Worm (Caenorhabditis elegans) whole organism, young adult: Measurements from ENCODE around the gene lips-11.

Experiments used
- B0035.1 ChIP-seq: sonication (generic microtip); optimal IDR thresholded peaks from 2 replicates; lab custom pipeline; 2016; ENCODE audit warnings: missing genetic modification characterization, mild to moderate bottlenecking, missing compliant biosample characterization, missing genotype, missing genetic modification reagents
- B0336.3 ChIP-seq: fragments of 200-800 bp; sonication (Bioruptor generic); IDR thresholded peaks from 2 replicates; pipeline ENCODE4 v1.3.6; 2022; ENCODE audit warnings: missing genetic modification characterization, missing compliant biosample characterization
- D2030.7 ChIP-seq: fragments of 200-800 bp; sonication (Bioruptor generic); IDR thresholded peaks from 2 replicates; pipeline ENCODE4 v1.3.6; 2022; ENCODE audit warnings: missing genetic modification reagents, missing genetic modification characterization, missing compliant biosample characterization
- F10E7.11 ChIP-seq: sonication (generic microtip); optimal IDR thresholded peaks from 2 replicates; lab custom pipeline; 2017; ENCODE audit warnings: mild to moderate bottlenecking, missing genetic modification characterization, moderate library complexity, missing compliant biosample characterization
- F22D6.2 ChIP-seq: sonication (generic microtip); optimal IDR thresholded peaks from 2 replicates; lab custom pipeline; 2016; ENCODE audit warnings: mild to moderate bottlenecking, missing genetic modification characterization, missing compliant biosample characterization
- F49E8.2 ChIP-seq: sonication (generic microtip); optimal IDR thresholded peaks from 3 replicates; lab custom pipeline; 2017; ENCODE audit warnings: missing genetic modification characterization, mild to moderate bottlenecking, missing compliant biosample characterization, antibody characterized with exemption, moderate library complexity; ENCODE audit not compliant: insufficient read depth
- F52B5.7 ChIP-seq: sonication (generic microtip); optimal IDR thresholded peaks from 2 replicates; lab custom pipeline; 2016; ENCODE audit warnings: mild to moderate bottlenecking, missing genetic modification characterization, missing compliant biosample characterization
- Y53F4B.3 ChIP-seq: fragments of 200-800 bp; sonication (Bioruptor generic); IDR thresholded peaks from 2 replicates; pipeline ENCODE4 v1.3.6; 2022; ENCODE audit warnings: missing genetic modification reagents, missing genetic modification characterization, missing compliant biosample characterization
- Y53G8AR.9 ChIP-seq: fragments of 200-800 bp; sonication (Bioruptor generic); conservative IDR thresholded peaks from 2 replicates; pipeline ENCODE4 v1.3.6; 2022; ENCODE audit warnings: missing genetic modification reagents, missing genetic modification characterization, missing compliant biosample characterization
- ZK185.1 ChIP-seq: sonication (generic microtip); optimal IDR thresholded peaks from 2 replicates; lab custom pipeline; 2016; ENCODE audit warnings: mild to moderate bottlenecking, missing genetic modification characterization, missing compliant biosample characterization; ENCODE audit not compliant: poor library complexity, severe bottlenecking
- ama-1 ChIP-seq, 3 experiments: fragments of 150-350 bp in 1 of 3; sonication (generic microtip) in 2 of 3; optimal IDR thresholded peaks; 2 replicates each; lab custom pipeline; 2014 to 2018; ENCODE audit warnings: missing biosample characterization in 2 of 3, missing genetic modification characterization in 2 of 3, missing genetic modification reagents in 2 of 3
- atf-7 ChIP-seq: sonication (generic microtip); optimal IDR thresholded peaks from 2 replicates; lab custom pipeline; 2017; ENCODE audit warnings: mild to moderate bottlenecking, missing genetic modification characterization, missing compliant biosample characterization
- attf-3 ChIP-seq: fragments of 200-800 bp; sonication (Bioruptor generic); conservative IDR thresholded peaks from 2 replicates; pipeline ENCODE4 v1.3.6; 2022; ENCODE audit warnings: missing genetic modification reagents, missing genetic modification characterization, missing compliant biosample characterization
- bed-1 ChIP-seq: fragments of 200-800 bp; sonication (Bioruptor generic); IDR thresholded peaks from 2 replicates; pipeline ENCODE4 v1.3.6; 2022; ENCODE audit warnings: missing genetic modification reagents, missing genetic modification characterization, missing compliant biosample characterization
- cebp-1 ChIP-seq, 2 experiments: fragments of 200-800 bp in 1 of 2; sonication (Bioruptor generic) in 1 of 2; sonication (generic microtip) in 1 of 2; IDR thresholded peaks in 1 of 2; optimal IDR thresholded peaks in 1 of 2; 2 replicates each; pipeline versions ENCODE4 v1.3.6 to Lab custom; 2017 to 2022; ENCODE audit warnings: missing compliant biosample characterization in 2 of 2, missing genetic modification characterization in 2 of 2, mild to moderate bottlenecking in 1 of 2, missing genetic modification reagents in 1 of 2, moderate library complexity in 1 of 2
- cebp-2 ChIP-seq: fragments of 200-800 bp; sonication (Bioruptor generic); IDR thresholded peaks from 2 replicates; pipeline ENCODE4 v1.3.6; 2022; ENCODE audit warnings: missing genetic modification characterization, missing compliant biosample characterization
- ceh-58 ChIP-seq: fragments of 200-800 bp; sonication (Bioruptor generic); IDR thresholded peaks from 2 replicates; pipeline ENCODE4 v1.3.6; 2022; ENCODE audit warnings: missing genetic modification characterization, missing compliant biosample characterization
- dpl-1 ChIP-seq: fragments of 150-350 bp; optimal IDR thresholded peaks from 2 replicates; lab custom pipeline; 2014; ENCODE audit warnings: missing biosample characterization, missing genetic modification reagents, missing genetic modification characterization
- egl-44 ChIP-seq: fragments of 200-800 bp; sonication (Bioruptor generic); IDR thresholded peaks from 2 replicates; pipeline ENCODE4 v1.3.6; 2022; ENCODE audit warnings: missing genetic modification reagents, missing genetic modification characterization, missing compliant biosample characterization
- ets-4 ChIP-seq: fragments of 200-800 bp; sonication (Bioruptor generic); optimal IDR thresholded peaks from 2 replicates; lab custom pipeline; 2018; ENCODE audit warnings: mild to moderate bottlenecking, missing genetic modification characterization, missing compliant biosample characterization
- hmg-1.2 ChIP-seq: fragments of 200-800 bp; sonication (Bioruptor generic); IDR thresholded peaks from 2 replicates; pipeline ENCODE4 v1.3.6; 2022; ENCODE audit warnings: missing genetic modification reagents, missing genetic modification characterization, missing compliant biosample characterization
- let-526 ChIP-seq: fragments of 200-800 bp; sonication (Bioruptor generic); IDR thresholded peaks from 2 replicates; pipeline ENCODE4 v1.3.6; 2022; ENCODE audit warnings: missing genetic modification reagents, missing genetic modification characterization, missing compliant biosample characterization
- mcd-1 ChIP-seq: fragments of 200-800 bp; sonication (Bioruptor generic); IDR thresholded peaks from 2 replicates; pipeline ENCODE4 v1.3.6; 2022; ENCODE audit warnings: missing genetic modification reagents, missing genetic modification characterization, missing compliant biosample characterization
- nfya-1 ChIP-seq: sonication (generic microtip); optimal IDR thresholded peaks from 2 replicates; lab custom pipeline; 2017; ENCODE audit warnings: antibody characterized with exemption, missing compliant biosample characterization, missing genetic modification characterization, borderline replicate concordance; ENCODE audit not compliant: insufficient read depth
- nhr-179 ChIP-seq: sonication (generic microtip); optimal IDR thresholded peaks from 2 replicates; lab custom pipeline; 2016; ENCODE audit warnings: mild to moderate bottlenecking, missing genetic modification characterization, missing compliant biosample characterization
- nhr-80 ChIP-seq: sonication (generic microtip); optimal IDR thresholded peaks from 2 replicates; lab custom pipeline; 2016; ENCODE audit warnings: missing genetic modification characterization, missing compliant biosample characterization
- rcor-1 ChIP-seq: fragments of 200-800 bp; sonication (Bioruptor generic); IDR thresholded peaks from 2 replicates; pipeline ENCODE4 v1.3.6; 2022; ENCODE audit warnings: missing genetic modification reagents, missing genetic modification characterization, missing compliant biosample characterization
- sdz-38 ChIP-seq: sonication (generic microtip); optimal IDR thresholded peaks from 2 replicates; lab custom pipeline; 2016; ENCODE audit warnings: missing genotype, missing genetic modification characterization, missing compliant biosample characterization
- snpc-1.1 ChIP-seq: sonication (generic microtip); optimal IDR thresholded peaks from 2 replicates; lab custom pipeline; 2017; ENCODE audit warnings: missing genetic modification characterization, mild to moderate bottlenecking, missing compliant biosample characterization, antibody characterized with exemption, moderate library complexity, missing genotype, missing genetic modification reagents; ENCODE audit not compliant: insufficient read depth
- snpc-1.3 ChIP-seq: sonication (generic microtip); optimal IDR thresholded peaks from 2 replicates; lab custom pipeline; 2017; ENCODE audit warnings: missing genetic modification characterization, mild to moderate bottlenecking, missing compliant biosample characterization, antibody characterized with exemption, moderate library complexity, missing genotype, missing genetic modification reagents; ENCODE audit not compliant: insufficient read depth
- snpc-3.4 ChIP-seq: sonication (generic microtip); optimal IDR thresholded peaks from 2 replicates; lab custom pipeline; 2017; ENCODE audit warnings: missing genetic modification characterization, mild to moderate bottlenecking, missing compliant biosample characterization, antibody characterized with exemption, moderate library complexity, missing genotype, missing genetic modification reagents
- zfh-2 ChIP-seq: fragments of 200-800 bp; sonication (Bioruptor generic); conservative IDR thresholded peaks from 2 replicates; pipeline ENCODE4 v1.3.6; 2022; ENCODE audit warnings: missing genetic modification reagents, missing genetic modification characterization, missing compliant biosample characterization
- zim-3 ChIP-seq: sonication (generic microtip); optimal IDR thresholded peaks from 2 replicates; lab custom pipeline; 2017; ENCODE audit warnings: mild to moderate bottlenecking, missing genetic modification characterization, moderate library complexity, missing compliant biosample characterization
- ztf-26 ChIP-seq: sonication (generic microtip); optimal IDR thresholded peaks from 2 replicates; lab custom pipeline; 2017; ENCODE audit warnings: missing genetic modification characterization, missing compliant biosample characterization
- ztf-28 ChIP-seq: fragments of 200-800 bp; sonication (Bioruptor generic); IDR thresholded peaks from 2 replicates; pipeline ENCODE4 v1.3.6; 2022; ENCODE audit warnings: missing genetic modification reagents, missing genetic modification characterization, missing compliant biosample characterization
- ztf-6 ChIP-seq: fragments of 200-800 bp; sonication (Bioruptor generic); IDR thresholded peaks from 2 replicates; pipeline ENCODE4 v1.3.6; 2022; ENCODE audit warnings: missing genetic modification reagents, missing genetic modification characterization, missing compliant biosample characterization

Gene lips-11

ce11 chrII:1149390-1149789 lies 38.6 kb upstream of the lips-11 start (continued):
- no peak for TF ChIP-seq ama-1 (optimal IDR thresholded peaks at IDR 0.05; lab: Kevin White, UChicago)
- no peak for TF ChIP-seq ama-1 (GFP tag; optimal IDR thresholded peaks at IDR 0.05; lab: Kevin White, UChicago)
- no peak for TF ChIP-seq snpc-1.3 (tag; lab: Kevin White, UChicago)
- no peak for TF ChIP-seq D2030.7 (GFP tag; lab: Robert Waterston, UW)
- no peak for TF ChIP-seq zim-3 (tag; lab: Kevin White, UChicago)
- TF ChIP-seq nfya-1 (tag; lab: Kevin White, UChicago): no peak
- no peak for TF ChIP-seq mcd-1
- TF ChIP-seq ets-4 (GFP tag; lab: Kevin White, UChicago): no peak
- no peak for TF ChIP-seq hmg-1.2 (GFP tag; lab: Robert Waterston, UW)
- TF ChIP-seq nhr-179 (tag; lab: Kevin White, UChicago): peak; percentile 37
- no peak for TF ChIP-seq bed-1 (GFP tag; lab: Robert Waterston, UW)
- TF ChIP-seq F22D6.2 (tag; lab: Kevin White, UChicago): no peak
- no peak for TF ChIP-seq B0035.1
- no peak for TF ChIP-seq ztf-28 (GFP tag; lab: Robert Waterston, UW)

DNA sequence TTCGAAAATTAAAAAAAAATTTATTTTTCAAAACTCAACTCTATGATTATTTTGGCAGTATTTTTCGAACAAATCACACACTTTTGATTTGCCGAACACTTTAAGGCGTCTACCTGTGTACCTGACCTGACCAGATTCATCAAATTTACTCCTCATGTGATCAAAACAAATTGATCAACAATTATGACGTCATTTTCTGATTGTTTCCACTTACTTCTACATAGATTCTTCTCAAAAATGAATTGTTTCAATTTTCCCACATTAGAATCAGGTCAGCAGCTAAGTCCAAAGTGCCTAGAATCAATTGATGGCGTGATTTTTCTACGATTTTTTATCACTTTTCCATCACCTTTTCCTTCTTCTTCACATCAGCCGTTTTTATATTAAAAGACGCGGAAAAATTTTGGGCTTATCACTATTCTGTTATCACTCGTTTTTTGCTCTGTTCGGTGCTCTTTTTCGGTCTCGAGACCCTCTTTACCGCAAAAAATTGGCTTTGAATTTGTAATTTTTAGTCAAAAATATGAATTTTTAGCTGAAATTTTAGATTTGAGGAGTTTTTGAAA lies 32.5 kb upstream of the lips-11 start:
- TF ChIP-seq cebp-1 (GFP tag; IDR thresholded peaks at IDR 0.05; lab: Robert Waterston, UW) (no peak), cebp-1 (tag; optimal IDR thresholded peaks at IDR 0.05; lab: Kevin White, UChicago) (peak; percentile 7), snpc-1.1 (no peak), atf-7 (peak; percentile 88), ceh-58 (no peak), nhr-80 (peak; percentile 43), cebp-2 (GFP tag; lab: Robert Waterston, UW) (no peak), Y53G8AR.9 (GFP tag; lab: Robert Waterston, UW) (0 out of 2 replicates have a peak, but pooled peaks have one; percentile 53)

ce11 chrII:1141720-1142574 lies 31.1 kb upstream of the lips-11 start:
- TF ChIP-seq B0336.3 (GFP tag; lab: Robert Waterston, UW) (peak; percentile 32; the same call in 1 of the 2 replicates), dpl-1 (GFP tag; lab: Kevin White, UChicago) (no peak), ztf-6 (GFP tag; lab: Robert Waterston, UW) (no peak), zfh-2 (GFP tag; lab: Robert Waterston, UW) (peak; percentile 85), ZK185.1 (no peak), ama-1 (optimal IDR thresholded peaks at IDR 0.05; lab: Kevin White, UChicago) (no peak), ama-1 (GFP tag; optimal IDR thresholded peaks at IDR 0.05; lab: Kevin White, UChicago) (no peak), bed-1 (GFP tag; lab: Robert Waterston, UW) (no peak), F49E8.2 (tag; lab: Kevin White, UChicago) (no peak), Y53G8AR.9 (GFP tag; lab: Robert Waterston, UW) (0 out of 2 replicates have a peak, but pooled peaks have one; percentile 37), cebp-1 (GFP tag; IDR thresholded peaks at IDR 0.05; lab: Robert Waterston, UW) (no peak), cebp-1 (tag; optimal IDR thresholded peaks at IDR 0.05; lab: Kevin White, UChicago) (no peak), snpc-1.1 (no peak), ztf-26 (tag; lab: Kevin White, UChicago) (peak; percentile 20), snpc-3.4 (tag; lab: Kevin White, UChicago) (no peak), mcd-1 (0 out of 2 replicates have a peak, but pooled peaks have one; percentile 5), egl-44 (GFP tag; lab: Robert Waterston, UW) (no peak), sdz-38 (no peak), Y53F4B.3 (GFP tag; lab: Robert Waterston, UW) (no peak), let-526 (no peak), attf-3 (GFP tag; lab: Robert Waterston, UW) (no peak), rcor-1 (GFP tag; lab: Robert Waterston, UW) (no peak), nfya-1 (tag; lab: Kevin White, UChicago) (no peak), F52B5.7 (tag; lab: Kevin White, UChicago) (no peak), F10E7.11 (no peak)
